Worm (Caenorhabditis elegans): ENCODE results near the gene T01D1.5.

The T01D1.5 gene

ce11 chrII:188967-189366, at the start of gene T01D1.5:
Gene T01D1.5, minus strand, starts transcription at chrII:189067.
- TF ChIP-seq tbx-7 (tag; optimal IDR thresholded peaks at IDR 0.05) (no peak), ceh-45 (GFP tag; IDR thresholded peaks at IDR 0.05) (no peak), ahr-1 (tag; optimal IDR thresholded peaks at IDR 0.05) (no peak), unc-42 (tag; optimal IDR thresholded peaks at IDR 0.05) (no peak), hlh-8 (tag; optimal IDR thresholded peaks at IDR 0.05) (no peak), unc-86 (tag; optimal IDR thresholded peaks at IDR 0.05) (no peak), unc-3 (GFP tag; conservative IDR thresholded peaks at IDR 0.05) (no peak), unc-3 (tag; optimal IDR thresholded peaks at IDR 0.05) (no peak)

- TF ChIP-seq unc-42 (tag; optimal IDR thresholded peaks at IDR 0.05) = no peak
- TF ChIP-seq lin-11 (tag; optimal IDR thresholded peaks at IDR 0.05) = no peak
- no peak for TF ChIP-seq pha-4 (tag; optimal IDR thresholded peaks at IDR 0.05)
- no peak for TF ChIP-seq ztf-16 (tag; optimal IDR thresholded peaks at IDR 0.05)
- TF ChIP-seq ceh-30 (tag; optimal IDR thresholded peaks at IDR 0.05) = no peak
- no peak for TF ChIP-seq ceh-18 (tag; optimal IDR thresholded peaks at IDR 0.05)
- TF ChIP-seq lim-6 (tag; optimal IDR thresholded peaks at IDR 0.05) = no peak
- no peak for TF ChIP-seq unc-55 (GFP tag; optimal IDR thresholded peaks at IDR 0.05)
- no peak for TF ChIP-seq gmeb-2 (tag; optimal IDR thresholded peaks at IDR 0.05)
- TF ChIP-seq fkh-10 (GFP tag; optimal IDR thresholded peaks at IDR 0.05) = no peak
- no peak for TF ChIP-seq ceh-22 (tag; optimal IDR thresholded peaks at IDR 0.05)
- no peak for TF ChIP-seq Y22D7AL.16 (tag; optimal IDR thresholded peaks at IDR 0.05)
- no peak for TF ChIP-seq nfya-1 (tag; optimal IDR thresholded peaks at IDR 0.05)
- no peak for TF ChIP-seq ttx-3 (tag; optimal IDR thresholded peaks at IDR 0.05)
- no peak for TF ChIP-seq hlh-15 (tag; optimal IDR thresholded peaks at IDR 0.05)
- no peak for TF ChIP-seq rnt-1 (tag; optimal IDR thresholded peaks at IDR 0.05)
- TF ChIP-seq ceh-24 (tag; optimal IDR thresholded peaks at IDR 0.05) = no peak
Measured at ce11 chrII:237721-238120, 48.9 kb upstream of the T01D1.5 start, which contains the start of gene laat-1. Gene laat-1, minus strand, starts transcription at chrII:237821.

- TF ChIP-seq npax-4 (tag; optimal IDR thresholded peaks at IDR 0.05) (no peak), pax-1 (tag; optimal IDR thresholded peaks at IDR 0.05) (no peak), fkh-10 (GFP tag; optimal IDR thresholded peaks at IDR 0.05) (no peak), pat-9 (tag; optimal IDR thresholded peaks at IDR 0.05) (no peak), hlh-13 (GFP tag; optimal IDR thresholded peaks at IDR 0.05) (no peak), ztf-16 (tag; optimal IDR thresholded peaks at IDR 0.05) (no peak), unc-3 (GFP tag; conservative IDR thresholded peaks at IDR 0.05) (no peak), unc-3 (tag; optimal IDR thresholded peaks at IDR 0.05) (no peak), ceh-45 (GFP tag; IDR thresholded peaks at IDR 0.05) (no peak), unc-42 (tag; optimal IDR thresholded peaks at IDR 0.05) (no peak), ceh-2 (tag; optimal IDR thresholded peaks at IDR 0.05) (no peak), dmd-4 (tag; optimal IDR thresholded peaks at IDR 0.05; ENCODE audit: borderline replicate concordance) (no peak), elt-4 (tag; optimal IDR thresholded peaks at IDR 0.05) (no peak), hlh-15 (tag; optimal IDR thresholded peaks at IDR 0.05) (no peak), pros-1 (tag; optimal IDR thresholded peaks at IDR 0.05) (no peak), lin-11 (tag; optimal IDR thresholded peaks at IDR 0.05) (no peak), ceh-22 (tag; optimal IDR thresholded peaks at IDR 0.05) (no peak), nhr-232 (tag; optimal IDR thresholded peaks at IDR 0.05) (no peak), F13H6.1 (tag; optimal IDR thresholded peaks at IDR 0.05) (no peak), madf-2 (tag; optimal IDR thresholded peaks at IDR 0.05) (no peak)
Measured at ce11 chrII:232641-233040, 43.8 kb upstream of the T01D1.5 start, which contains the start of gene Y43H11AL.1. Gene Y43H11AL.1, minus strand, starts transcription at chrII:232741.

- TF ChIP-seq ceh-24 (tag; optimal IDR thresholded peaks at IDR 0.05) = no peak
- no peak for TF ChIP-seq unc-3 (GFP tag; conservative IDR thresholded peaks at IDR 0.05)
- no peak for TF ChIP-seq unc-3 (tag; optimal IDR thresholded peaks at IDR 0.05)
- TF ChIP-seq ref-2 (tag; optimal IDR thresholded peaks at IDR 0.05) = peak; percentile 35
- no peak for TF ChIP-seq unc-86 (tag; optimal IDR thresholded peaks at IDR 0.05)
- TF ChIP-seq lin-11 (tag; optimal IDR thresholded peaks at IDR 0.05) = no peak
- TF ChIP-seq K02D7.2 (tag; optimal IDR thresholded peaks at IDR 0.05) = no peak
- peak; percentile 17 for TF ChIP-seq nhr-232 (tag; optimal IDR thresholded peaks at IDR 0.05)
- no peak for TF ChIP-seq ama-1 (optimal IDR thresholded peaks at IDR 0.05)
- TF ChIP-seq eyg-1 (tag; optimal IDR thresholded peaks at IDR 0.05) = no peak
- TF ChIP-seq che-1 (tag; optimal IDR thresholded peaks at IDR 0.05) = no peak
- TF ChIP-seq pha-2 (tag; optimal IDR thresholded peaks at IDR 0.05) = no peak
- TF ChIP-seq hlh-6 (tag; optimal IDR thresholded peaks at IDR 0.05) = no peak
- TF ChIP-seq K09A11.1 (tag; optimal IDR thresholded peaks at IDR 0.05; ENCODE audit: insufficient read depth) = no peak
- TF ChIP-seq pha-4 (tag; optimal IDR thresholded peaks at IDR 0.05) = no peak
- no peak for TF ChIP-seq ztf-16 (tag; optimal IDR thresholded peaks at IDR 0.05)
- no peak for TF ChIP-seq elt-2 (tag; optimal IDR thresholded peaks at IDR 0.05)
- TF ChIP-seq nhr-11 (tag; optimal IDR thresholded peaks at IDR 0.05) = no peak
- peak; percentile 83 for TF ChIP-seq unc-55 (GFP tag; optimal IDR thresholded peaks at IDR 0.05)
- no peak for TF ChIP-seq zip-5 (tag; optimal IDR thresholded peaks at IDR 0.05)
- TF ChIP-seq npax-4 (tag; optimal IDR thresholded peaks at IDR 0.05) = no peak
- TF ChIP-seq hlh-30 (tag; optimal IDR thresholded peaks at IDR 0.05; ENCODE audit: insufficient read depth) = peak; percentile 97
- TF ChIP-seq ceh-9 (tag; optimal IDR thresholded peaks at IDR 0.05) = no peak
- no peak for TF ChIP-seq pat-9 (tag; optimal IDR thresholded peaks at IDR 0.05)
Measured at ce11 chrII:221212-221611, 32.3 kb upstream of the T01D1.5 start.

Data from whole organism, late embryonic.